Fruit fly (Drosophila melanogaster): ENCODE data around the gene CG18599.

CG18599 gene

dm6 chr3R:18298900-18299321, 31.3 kb downstream of the CG18599 start, which contains the start of gene Dlc90F (continued):
- peak; percentile 84 for TF ChIP-seq Ssrp (tag; optimal IDR thresholded peaks at IDR 0.05)
- TF ChIP-seq fd102C (GFP tag; optimal IDR thresholded peaks at IDR 0.05) = no peak
- peak; percentile 57; the same call in 1 of the 2 replicates for TF ChIP-seq Ada2b (GFP tag; IDR thresholded peaks at IDR 0.05)
- peak; percentile 7 to 56 for TF ChIP-seq tll (GFP tag; optimal IDR thresholded peaks at IDR 0.05)
- 0 out of 3 replicates have a peak, but pooled peaks have one; percentile 24 for TF ChIP-seq CG6175 (GFP tag; IDR thresholded peaks at IDR 0.05)
- TF ChIP-seq twi (tag; optimal IDR thresholded peaks at IDR 0.05) = peak; percentile 67
- TF ChIP-seq CG10979 (tag; optimal IDR thresholded peaks at IDR 0.05) = peak; percentile 38
- peak; percentile 44 for TF ChIP-seq Dp (GFP tag; optimal IDR thresholded peaks at IDR 0.05)
- no peak for TF ChIP-seq sim (GFP tag; IDR thresholded peaks at IDR 0.05)
- TF ChIP-seq kah (GFP tag; optimal IDR thresholded peaks at IDR 0.05) = no peak
- peak; percentile 84 for TF ChIP-seq pzg (GFP tag; optimal IDR thresholded peaks at IDR 0.05)
- peak; percentile 80 for TF ChIP-seq CG15601 (tag; optimal IDR thresholded peaks at IDR 0.05)
- no peak for TF ChIP-seq CG6765 (GFP tag; optimal IDR thresholded peaks at IDR 0.05)
- peak; percentile 40 for TF ChIP-seq D19B (GFP tag; optimal IDR thresholded peaks at IDR 0.05)
- TF ChIP-seq CG2116 (GFP tag; optimal IDR thresholded peaks at IDR 0.05) = peak; percentile 82
- TF ChIP-seq fd64A (GFP tag; optimal IDR thresholded peaks at IDR 0.05) = no peak
- 0 out of 2 replicates have a peak, but pooled peaks have one; percentile 15 for TF ChIP-seq CG32767 (GFP tag; IDR thresholded peaks at IDR 0.05)
- TF ChIP-seq pnt (GFP tag; optimal IDR thresholded peaks at IDR 0.05) = peak; percentile 79
- TF ChIP-seq ems (GFP tag; optimal IDR thresholded peaks at IDR 0.05) = no peak
- TF ChIP-seq CG2129 (GFP tag; IDR thresholded peaks at IDR 0.05; ENCODE audit: partially characterized antibody) = no peak
- peak; percentile 43 for TF ChIP-seq CG15479 (GFP tag; optimal IDR thresholded peaks at IDR 0.05)
- TF ChIP-seq luna (GFP tag; optimal IDR thresholded peaks at IDR 0.05) = no peak
- TF ChIP-seq CG18011 (GFP tag; optimal IDR thresholded peaks at IDR 0.05) = peak; percentile 22
- peak; percentile 79 for TF ChIP-seq CG18262 (tag; optimal IDR thresholded peaks at IDR 0.05)
- TF ChIP-seq CG7786 (GFP tag; optimal IDR thresholded peaks at IDR 0.05) = peak; percentile 77
- TF ChIP-seq fd3F (GFP tag; optimal IDR thresholded peaks at IDR 0.05) = peak; percentile 64
- peak; percentile 77 for TF ChIP-seq slp2 (GFP tag; optimal IDR thresholded peaks at IDR 0.05)
- TF ChIP-seq ac (GFP tag; optimal IDR thresholded peaks at IDR 0.05) = no peak
- peak; percentile 63 for TF ChIP-seq CG8944 (GFP tag; optimal IDR thresholded peaks at IDR 0.05)
- TF ChIP-seq onecut (GFP tag; IDR thresholded peaks at IDR 0.05) = peak; percentile 57
- peak; percentile 61; the same call in 1 of the 2 replicates for TF ChIP-seq CG5953 (GFP tag; IDR thresholded peaks at IDR 0.05)
- peak; percentile 85 for TF ChIP-seq BEAF-32 (GFP tag; optimal IDR thresholded peaks at IDR 0.05)
- peak; percentile 75 for TF ChIP-seq maf-S (GFP tag; optimal IDR thresholded peaks at IDR 0.05)
- TF ChIP-seq odd (GFP tag; optimal IDR thresholded peaks at IDR 0.05) = no peak
- TF ChIP-seq Gsc (GFP tag; IDR thresholded peaks at IDR 0.05) = no peak
- TF ChIP-seq zen2 (GFP tag; IDR thresholded peaks at IDR 0.05; ENCODE audit: partially characterized antibody) = no peak
- TF ChIP-seq NC2β (GFP tag; optimal IDR thresholded peaks at IDR 0.05) = peak; percentile 80
- TF ChIP-seq CG12236 (GFP tag; optimal IDR thresholded peaks at IDR 0.05) = peak; percentile 19
- TF ChIP-seq usp (GFP tag; optimal IDR thresholded peaks at IDR 0.05) = no peak
- no peak for TF ChIP-seq CG31365 (tag; optimal IDR thresholded peaks at IDR 0.05)
- TF ChIP-seq CG43689 (GFP tag; IDR thresholded peaks at IDR 0.05) = no peak
- TF ChIP-seq CG6654 (GFP tag; optimal IDR thresholded peaks at IDR 0.05) = peak; percentile 13
- no peak for TF ChIP-seq Hr39 (optimal IDR thresholded peaks at IDR 0.05)
- TF ChIP-seq Ets65A (GFP tag) = peak; percentile 98
- peak; percentile 81 for TF ChIP-seq Mes4 (GFP tag; optimal IDR thresholded peaks at IDR 0.05)
- TF ChIP-seq z (GFP tag; IDR thresholded peaks at IDR 0.05) = no peak
- TF ChIP-seq Six4 (GFP tag; optimal IDR thresholded peaks at IDR 0.05) = peak; percentile 38
- TF ChIP-seq CG14014 (GFP tag; IDR thresholded peaks at IDR 0.05) = peak; percentile 80
- TF ChIP-seq CG10462 (GFP tag; optimal IDR thresholded peaks at IDR 0.05) = peak; percentile 58
- peak; percentile 94 for TF ChIP-seq ssp (GFP tag; IDR thresholded peaks at IDR 0.05)
- TF ChIP-seq corto (GFP tag; optimal IDR thresholded peaks at IDR 0.05) = no peak

All from whole organism, embryonic.